Worm (Caenorhabditis elegans): ENCODE results near the gene F14F7.5.

Gene F14F7.5

ce11 chrIII:13055342-13055741 lies 23.5 kb downstream of the F14F7.5 start, which contains the start of gene F54F12.1:
F54F12.1 (minus strand) TSS chrIII:13055442.
- TF ChIP-seq aly-1 (tag; optimal IDR thresholded peaks at IDR 0.05) (no peak), ets-7 (tag; optimal IDR thresholded peaks at IDR 0.05) (no peak), ceh-36 (tag; optimal IDR thresholded peaks at IDR 0.05) (no peak), pes-1 (GFP tag; IDR thresholded peaks at IDR 0.05) (no peak), tbx-11 (GFP tag; IDR thresholded peaks at IDR 0.05) (no peak), tbx-37 (GFP tag; conservative IDR thresholded peaks at IDR 0.05) (no peak), ceh-13 (GFP tag; optimal IDR thresholded peaks at IDR 0.05) (no peak), flt-1 (GFP tag; IDR thresholded peaks at IDR 0.05) (no peak), hnd-1 (tag; optimal IDR thresholded peaks at IDR 0.05) (no peak), hmg-4 (GFP tag; optimal IDR thresholded peaks at IDR 0.05) (no peak)

- TF ChIP-seq flt-1 (GFP tag; IDR thresholded peaks at IDR 0.05) (no peak), ceh-13 (GFP tag; optimal IDR thresholded peaks at IDR 0.05) (no peak), ets-7 (tag; optimal IDR thresholded peaks at IDR 0.05) (no peak), ceh-36 (tag; optimal IDR thresholded peaks at IDR 0.05) (peak; percentile 90)
These were observed 24.4 kb downstream of the F14F7.5 start for ce11 chrIII:13056230-13056629.

DNA sequence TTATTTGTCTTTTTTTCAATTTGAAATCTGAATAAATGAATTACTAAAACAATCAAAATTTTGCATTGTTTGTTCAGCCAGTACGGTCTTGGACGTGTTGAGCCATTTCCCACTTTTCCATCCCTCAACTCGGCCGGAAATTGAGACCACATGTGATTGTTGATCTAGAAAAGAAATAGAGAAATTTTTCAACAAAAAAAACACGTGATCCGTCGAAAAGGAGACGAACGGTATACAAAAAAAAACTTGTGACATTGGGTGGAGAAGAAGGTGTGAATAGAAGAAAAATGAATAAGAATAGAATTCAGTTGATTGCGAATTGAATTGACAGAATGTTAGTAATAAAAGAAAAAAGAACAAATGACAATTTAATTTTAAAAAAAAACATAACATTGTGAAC lies 24.9 kb downstream of the F14F7.5 start:
- TF ChIP-seq hnd-1 (tag; optimal IDR thresholded peaks at IDR 0.05) (no peak), ceh-13 (GFP tag; optimal IDR thresholded peaks at IDR 0.05) (no peak), scrt-1 (GFP tag; IDR thresholded peaks at IDR 0.05) (no peak), tbx-11 (GFP tag; IDR thresholded peaks at IDR 0.05) (no peak), tbx-37 (GFP tag; conservative IDR thresholded peaks at IDR 0.05) (no peak), hmg-4 (GFP tag; optimal IDR thresholded peaks at IDR 0.05) (no peak), B0310.2 (tag; optimal IDR thresholded peaks at IDR 0.05) (no peak), F13C5.2 (tag; optimal IDR thresholded peaks at IDR 0.05) (no peak), ceh-36 (tag; optimal IDR thresholded peaks at IDR 0.05) (no peak), flt-1 (GFP tag; IDR thresholded peaks at IDR 0.05) (no peak), aly-1 (tag; optimal IDR thresholded peaks at IDR 0.05) (no peak), pes-1 (GFP tag; IDR thresholded peaks at IDR 0.05) (no peak), sea-1 (GFP tag; conservative IDR thresholded peaks at IDR 0.05) (no peak), ets-7 (tag; optimal IDR thresholded peaks at IDR 0.05) (no peak), hmbx-1 (tag; optimal IDR thresholded peaks at IDR 0.05) (no peak), tra-4 (tag; optimal IDR thresholded peaks at IDR 0.05) (no peak), ama-1 (optimal IDR thresholded peaks at IDR 0.05) (no peak)

- no peak for TF ChIP-seq hmbx-1 (tag; optimal IDR thresholded peaks at IDR 0.05)
- no peak for TF ChIP-seq sea-1 (GFP tag; conservative IDR thresholded peaks at IDR 0.05)
- no peak for TF ChIP-seq tbx-37 (GFP tag; conservative IDR thresholded peaks at IDR 0.05)
- TF ChIP-seq ets-7 (tag; optimal IDR thresholded peaks at IDR 0.05), result no peak
- TF ChIP-seq hmg-4 (GFP tag; optimal IDR thresholded peaks at IDR 0.05), result no peak
- TF ChIP-seq flt-1 (GFP tag; IDR thresholded peaks at IDR 0.05), result no peak
- TF ChIP-seq hnd-1 (tag; optimal IDR thresholded peaks at IDR 0.05), result no peak
- no peak for TF ChIP-seq ceh-13 (GFP tag; optimal IDR thresholded peaks at IDR 0.05)
- no peak for TF ChIP-seq ceh-36 (tag; optimal IDR thresholded peaks at IDR 0.05)
- no peak for TF ChIP-seq B0310.2 (tag; optimal IDR thresholded peaks at IDR 0.05)
- TF ChIP-seq aly-1 (tag; optimal IDR thresholded peaks at IDR 0.05), result no peak
- no peak for TF ChIP-seq tra-4 (tag; optimal IDR thresholded peaks at IDR 0.05)
- TF ChIP-seq F13C5.2 (tag; optimal IDR thresholded peaks at IDR 0.05), result no peak
- no peak for TF ChIP-seq pes-1 (GFP tag; IDR thresholded peaks at IDR 0.05)
- no peak for TF ChIP-seq ama-1 (optimal IDR thresholded peaks at IDR 0.05)
- no peak for TF ChIP-seq scrt-1 (GFP tag; IDR thresholded peaks at IDR 0.05)
These were observed 26.3 kb downstream of the F14F7.5 start for ce11 chrIII:13058140-13058539.

DNA sequence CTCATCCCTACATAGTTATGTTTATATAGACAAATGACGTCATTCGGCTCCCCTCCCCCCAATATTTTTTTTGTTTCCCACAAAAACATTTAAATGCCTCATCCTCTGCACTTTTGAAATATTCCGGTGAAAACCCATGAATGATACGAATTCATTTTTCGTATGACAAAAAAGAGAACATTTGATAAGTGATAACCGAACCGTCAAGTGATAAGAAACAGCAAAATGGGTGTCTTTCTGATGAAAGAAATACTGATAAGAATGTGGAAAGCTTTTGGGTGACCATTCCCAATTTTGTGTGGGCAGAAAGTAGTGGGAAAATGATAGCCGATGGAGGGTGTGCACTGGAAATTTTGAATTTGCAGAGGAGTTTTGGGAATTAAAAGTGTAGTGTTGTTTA lies 27.5 kb downstream of the F14F7.5 start:
- TF ChIP-seq ets-7 (tag; optimal IDR thresholded peaks at IDR 0.05) (no peak), hnd-1 (tag; optimal IDR thresholded peaks at IDR 0.05) (no peak), hmbx-1 (tag; optimal IDR thresholded peaks at IDR 0.05) (no peak), tbx-37 (GFP tag; conservative IDR thresholded peaks at IDR 0.05) (no peak), tbx-11 (GFP tag; IDR thresholded peaks at IDR 0.05) (no peak), flt-1 (GFP tag; IDR thresholded peaks at IDR 0.05) (no peak)

DNA sequence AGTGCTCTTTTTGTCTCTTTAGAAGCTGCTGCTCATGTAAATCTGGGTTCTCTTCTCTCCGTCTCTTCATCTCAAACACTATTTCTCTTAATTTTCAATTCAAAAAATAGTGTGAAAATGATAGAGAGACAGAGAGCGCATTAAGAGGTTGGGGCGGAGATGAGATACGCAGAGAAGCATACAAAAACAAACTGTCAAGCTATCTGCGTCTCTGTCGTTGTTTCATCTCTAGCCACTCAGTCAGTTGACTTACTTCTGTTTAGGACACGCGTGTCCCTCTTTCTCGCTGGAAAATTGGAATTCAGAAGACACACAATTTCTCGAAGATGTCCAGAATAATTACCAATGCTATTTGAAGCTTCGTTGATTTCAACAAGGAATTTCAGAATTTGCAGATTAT lies 29.3 kb downstream of the F14F7.5 start:
- TF ChIP-seq ama-1 (optimal IDR thresholded peaks at IDR 0.05) (peak; percentile 80), aly-1 (tag; optimal IDR thresholded peaks at IDR 0.05) (no peak)

DNA sequence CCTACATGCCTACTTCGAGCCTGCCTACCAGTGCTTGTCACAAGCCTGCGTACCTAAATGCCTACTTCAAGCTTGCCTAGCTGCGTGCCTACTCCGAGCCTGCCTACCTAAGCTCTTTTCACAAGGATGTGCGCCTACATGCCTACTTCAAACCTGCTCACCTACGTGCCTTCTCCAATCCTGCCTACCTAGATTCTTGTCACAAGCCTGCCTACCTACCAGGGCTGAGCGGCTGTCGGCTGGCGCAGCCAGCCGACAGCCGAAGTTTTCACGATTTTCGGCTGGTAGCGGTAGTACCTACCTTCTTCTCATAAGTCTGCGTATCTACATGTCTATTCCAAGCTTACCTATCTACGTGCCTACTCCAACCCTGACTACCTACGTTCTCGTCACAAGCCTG lies 29.9 kb downstream of the F14F7.5 start:
- TF ChIP-seq flt-1 (GFP tag; IDR thresholded peaks at IDR 0.05), result 0 out of 2 replicates have a peak, but pooled peaks have one; percentile 1
- 0 out of 2 replicates have a peak, but pooled peaks have one; percentile 30 for TF ChIP-seq tbx-11 (GFP tag; IDR thresholded peaks at IDR 0.05)
- no peak for TF ChIP-seq B0310.2 (tag; optimal IDR thresholded peaks at IDR 0.05)
- TF ChIP-seq pes-1 (GFP tag; IDR thresholded peaks at IDR 0.05), result no peak

DNA sequence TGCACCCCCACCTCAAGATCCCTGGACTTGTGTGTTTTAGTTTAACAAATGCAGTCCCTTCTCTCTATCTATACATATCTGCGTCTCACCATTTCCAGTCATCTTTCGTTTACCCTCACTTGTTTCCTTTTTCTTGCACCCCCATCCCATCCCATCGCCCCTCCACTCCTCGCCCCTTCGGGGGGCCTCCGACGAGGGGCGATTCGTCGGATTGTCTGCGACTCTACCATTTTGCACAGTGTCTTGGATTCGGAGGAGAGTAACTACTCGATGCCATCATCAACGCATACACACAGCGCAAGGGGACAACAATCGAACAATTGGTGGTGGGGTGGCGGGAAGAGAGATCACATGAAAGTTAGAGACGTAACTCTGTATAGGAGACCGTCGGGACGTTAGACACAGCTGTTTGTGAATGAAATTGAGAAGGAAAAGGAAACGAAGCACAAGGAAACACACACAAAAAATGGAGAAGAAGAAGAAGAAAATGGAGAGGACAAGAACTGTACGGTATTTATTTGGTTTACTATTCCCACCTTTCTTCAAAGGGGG lies 30.7 kb downstream of the F14F7.5 start:
- peak; percentile 59; the same call in 1 of the 2 replicates for TF ChIP-seq tbx-11 (GFP tag; IDR thresholded peaks at IDR 0.05)
- TF ChIP-seq aly-1 (tag; optimal IDR thresholded peaks at IDR 0.05), result peak; percentile 38
- TF ChIP-seq scrt-1 (GFP tag; IDR thresholded peaks at IDR 0.05), result no peak
- no peak; the same call in 1 of the 2 replicates for TF ChIP-seq sea-1 (GFP tag; conservative IDR thresholded peaks at IDR 0.05)
- TF ChIP-seq ets-7 (tag; optimal IDR thresholded peaks at IDR 0.05), result peak; percentile 49
- TF ChIP-seq pes-1 (GFP tag; IDR thresholded peaks at IDR 0.05), result peak; percentile 59; the same call in 1 of the 2 replicates
- peak; percentile 84 for TF ChIP-seq hmg-4 (GFP tag; optimal IDR thresholded peaks at IDR 0.05)
- TF ChIP-seq flt-1 (GFP tag; IDR thresholded peaks at IDR 0.05), result no peak; the same call in 1 of the 2 replicates
- TF ChIP-seq ceh-13 (GFP tag; optimal IDR thresholded peaks at IDR 0.05), result peak; percentile 12
- peak; percentile 22 for TF ChIP-seq B0310.2 (tag; optimal IDR thresholded peaks at IDR 0.05)
- TF ChIP-seq hmbx-1 (tag; optimal IDR thresholded peaks at IDR 0.05), result no peak
- TF ChIP-seq F13C5.2 (tag; optimal IDR thresholded peaks at IDR 0.05), result peak; percentile 76
- TF ChIP-seq hnd-1 (tag; optimal IDR thresholded peaks at IDR 0.05), result no peak
- TF ChIP-seq ceh-36 (tag; optimal IDR thresholded peaks at IDR 0.05), result peak; percentile 27

Measured in whole organism, early embryonic.